Fruit fly (Drosophila melanogaster): Measurements from ENCODE around the gene dl.

Gene dl

dm6 chr2L:17465915-17466677 lies 15.9 kb upstream of the dl start:
- TF ChIP-seq CG17801 (GFP tag; optimal IDR thresholded peaks at IDR 0.05; ENCODE audit: partially characterized antibody) = no peak

dm6 chr2L:17457944-17458343 lies 7.8 kb upstream of the dl start, which contains the start of gene CG18563:
TSS of gene CG18563 (minus strand) at chr2L:17458044.
- TF ChIP-seq CG17801 (GFP tag; optimal IDR thresholded peaks at IDR 0.05; ENCODE audit: partially characterized antibody) = no peak

- TF ChIP-seq CG17801 (GFP tag; optimal IDR thresholded peaks at IDR 0.05; ENCODE audit: partially characterized antibody) = no peak
Observed at dm6 chr2L:17455823-17456222, 5.7 kb upstream of the dl start, which contains the start of gene SPH93. TSS of gene SPH93 (minus strand) at chr2L:17455923.

dm6 chr2L:17452624-17453023 lies 2.5 kb upstream of the dl start, which contains the start of gene CG5050:
TSS of gene CG5050 (plus strand) at chr2L:17452924.
- no peak for TF ChIP-seq CG17801 (GFP tag; optimal IDR thresholded peaks at IDR 0.05; ENCODE audit: partially characterized antibody)

- no peak for TF ChIP-seq CG17801 (GFP tag; optimal IDR thresholded peaks at IDR 0.05; ENCODE audit: partially characterized antibody)
Observed at dm6 chr2L:17452084-17452483, 1.9 kb upstream of the dl start.

- TF ChIP-seq CG17801 (GFP tag; optimal IDR thresholded peaks at IDR 0.05; ENCODE audit: partially characterized antibody) = peak; percentile 19
Observed at dm6 chr2L:17450505-17451415, 596 bp upstream of the dl start.

- no peak for TF ChIP-seq CG17801 (GFP tag; optimal IDR thresholded peaks at IDR 0.05; ENCODE audit: partially characterized antibody)
Observed at dm6 chr2L:17448435-17448834, 1.7 kb downstream of the dl start.

- TF ChIP-seq CG17801 (GFP tag; optimal IDR thresholded peaks at IDR 0.05; ENCODE audit: partially characterized antibody) = no peak
Observed at dm6 chr2L:17447071-17447470, 3.1 kb downstream of the dl start.

- no peak for TF ChIP-seq CG17801 (GFP tag; optimal IDR thresholded peaks at IDR 0.05; ENCODE audit: partially characterized antibody)
Observed at dm6 chr2L:17437594-17437993, 12.6 kb downstream of the dl start.

- TF ChIP-seq CG17801 (GFP tag; optimal IDR thresholded peaks at IDR 0.05; ENCODE audit: partially characterized antibody) = no peak
Observed at dm6 chr2L:17436500-17436899, 13.7 kb downstream of the dl start, which contains the start of gene CG33928. TSS of gene CG33928 (minus strand) at chr2L:17436600.

dm6 chr2L:17433030-17433912 lies 16.9 kb downstream of the dl start, which contains the start of the genes Dif and CG5043:
TSS of gene Dif (minus strand) at chr2L:17433161.
TSS of gene CG5043 (plus strand) at chr2L:17433862.
- no peak for TF ChIP-seq CG17801 (GFP tag; optimal IDR thresholded peaks at IDR 0.05; ENCODE audit: partially characterized antibody)

- no peak for TF ChIP-seq CG17801 (GFP tag; optimal IDR thresholded peaks at IDR 0.05; ENCODE audit: partially characterized antibody)
Observed at dm6 chr2L:17431359-17431675, 18.8 kb downstream of the dl start.

dm6 chr2L:17430602-17431358 lies 19.4 kb downstream of the dl start:
- no peak for TF ChIP-seq CG17801 (GFP tag; optimal IDR thresholded peaks at IDR 0.05; ENCODE audit: partially characterized antibody)
